Fruit fly (Drosophila melanogaster): ENCODE results near the gene CG9837.

Gene CG9837

DNA sequence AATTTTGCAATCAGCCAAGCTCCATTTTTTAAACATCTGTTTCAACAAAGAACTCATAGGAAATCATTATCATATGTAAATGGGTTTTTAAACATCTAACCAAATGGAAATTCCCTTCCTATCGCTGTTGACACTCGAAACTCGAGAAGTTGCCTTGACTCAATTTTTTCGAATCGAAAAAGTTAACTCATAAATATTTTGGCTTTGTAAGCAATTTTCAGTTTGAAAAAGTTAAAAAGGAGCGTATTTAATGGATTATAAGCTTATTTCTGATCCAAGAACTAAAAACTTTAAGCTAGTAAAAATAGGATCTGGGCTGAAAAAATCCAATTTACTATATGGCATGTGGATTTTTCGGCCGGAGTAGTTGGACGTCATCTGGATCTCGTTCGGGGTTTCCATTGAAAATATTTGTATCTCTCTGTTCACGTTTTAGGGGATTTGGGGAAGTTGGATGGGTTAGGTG lies at the start of gene CG9837:
CG9837 (minus strand) TSS at position 416 of the 466 bp plus-strand sequence.
- TF ChIP-seq noc (tag; optimal IDR thresholded peaks at IDR 0.05) = no peak

DNA sequence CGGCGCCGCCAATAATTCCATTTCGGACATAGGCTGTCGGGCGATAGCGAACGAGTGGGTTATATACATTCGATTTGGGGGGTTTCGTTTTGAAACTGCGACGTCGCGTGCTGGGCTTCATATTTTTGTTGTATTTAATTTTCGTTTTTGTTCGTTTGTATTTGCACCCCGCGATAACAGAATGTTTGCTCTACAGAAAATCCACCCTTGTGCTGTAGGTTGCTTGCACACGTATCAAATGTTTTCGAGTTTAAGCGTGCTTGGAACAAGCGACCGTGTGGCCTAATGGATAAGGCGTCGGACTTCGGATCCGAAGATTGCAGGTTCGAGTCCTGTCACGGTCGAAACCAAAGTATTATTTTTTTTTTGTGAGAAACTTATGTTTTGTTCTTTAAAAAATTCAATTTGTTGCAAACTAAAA lies 49.3 kb upstream of the CG9837 start:
- no peak for TF ChIP-seq noc (tag; optimal IDR thresholded peaks at IDR 0.05)

DNA sequence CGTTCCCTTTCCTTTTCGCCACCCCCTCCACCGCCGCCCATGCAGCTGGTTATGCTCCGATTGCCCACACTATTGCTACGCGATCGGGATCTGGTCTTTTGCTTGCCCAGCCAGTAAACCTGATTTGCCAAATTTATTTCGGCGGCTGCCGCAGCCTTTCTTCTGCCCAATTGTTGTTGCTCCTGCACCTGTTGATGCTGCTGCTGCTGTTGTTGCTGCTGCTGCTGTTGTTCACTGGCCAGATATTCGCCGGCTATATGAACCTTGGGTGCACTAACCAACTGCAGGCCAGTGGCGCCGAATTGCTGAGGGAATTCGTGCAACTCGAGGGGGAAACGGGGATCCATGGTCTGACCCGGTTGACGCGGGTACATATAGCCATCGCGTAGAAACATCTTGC lies 48.8 kb upstream of the CG9837 start:
- TF ChIP-seq noc (tag; optimal IDR thresholded peaks at IDR 0.05) = no peak

DNA sequence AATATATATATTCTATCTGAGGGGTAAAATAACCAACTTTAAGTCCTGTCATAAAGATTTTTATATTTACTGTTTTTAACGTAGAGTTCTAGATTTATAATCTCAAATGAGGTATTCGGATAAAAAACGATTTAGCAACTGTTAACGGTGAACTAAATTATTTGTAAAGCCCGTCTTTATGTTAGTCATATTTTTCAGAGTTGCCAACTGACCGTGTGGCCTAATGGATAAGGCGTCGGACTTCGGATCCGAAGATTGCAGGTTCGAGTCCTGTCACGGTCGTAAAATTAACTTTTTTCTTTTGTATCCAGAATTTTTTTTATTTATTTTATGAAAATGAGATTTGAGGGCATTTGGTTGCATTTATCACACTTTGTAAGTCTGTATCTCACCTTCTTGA lies 48.3 kb upstream of the CG9837 start:
- TF ChIP-seq noc (tag; optimal IDR thresholded peaks at IDR 0.05) = no peak

DNA sequence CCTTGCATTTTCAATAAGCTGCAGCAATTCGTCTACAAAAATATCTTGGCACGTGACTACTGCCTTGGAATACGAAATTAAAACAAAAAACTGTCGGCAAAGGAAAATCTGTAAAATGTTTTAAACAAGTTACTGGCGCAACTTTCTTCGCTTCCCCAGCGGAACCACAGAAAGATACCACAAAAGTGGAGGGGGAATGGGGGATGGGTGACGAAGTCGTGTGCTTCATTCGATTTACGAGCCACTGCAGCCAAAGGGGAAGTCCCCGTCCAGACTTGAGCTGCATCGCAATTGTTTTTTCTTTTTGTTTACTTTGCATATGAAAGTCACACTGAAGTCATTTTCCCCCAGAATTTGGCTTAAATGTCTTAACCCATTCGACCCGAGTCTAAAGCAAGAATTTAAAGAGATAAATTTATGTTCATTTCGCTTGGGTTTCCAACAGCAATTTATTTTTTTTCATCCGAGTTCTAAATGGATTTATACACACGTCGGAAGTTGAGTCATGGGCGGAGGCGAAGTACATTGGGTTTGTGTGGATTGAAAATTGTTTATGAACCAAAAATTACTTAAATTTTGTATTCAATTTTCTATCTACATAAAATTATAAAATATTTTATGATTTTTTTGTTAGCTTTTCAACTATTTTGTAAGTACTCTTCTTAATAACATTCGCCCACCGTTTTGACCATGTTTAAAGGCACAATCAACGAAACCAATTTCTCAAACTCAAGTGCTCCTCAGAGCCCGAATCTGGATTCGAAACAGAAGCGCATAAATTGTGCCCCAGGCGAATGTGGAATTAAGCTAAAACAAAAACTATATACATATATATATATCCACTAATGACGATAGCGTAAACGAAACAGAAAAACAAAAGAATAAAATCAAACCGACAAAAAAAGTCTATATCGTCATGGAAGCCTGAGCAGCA lies 47.0 kb upstream of the CG9837 start:
- TF ChIP-seq noc (tag; optimal IDR thresholded peaks at IDR 0.05) = no peak

DNA sequence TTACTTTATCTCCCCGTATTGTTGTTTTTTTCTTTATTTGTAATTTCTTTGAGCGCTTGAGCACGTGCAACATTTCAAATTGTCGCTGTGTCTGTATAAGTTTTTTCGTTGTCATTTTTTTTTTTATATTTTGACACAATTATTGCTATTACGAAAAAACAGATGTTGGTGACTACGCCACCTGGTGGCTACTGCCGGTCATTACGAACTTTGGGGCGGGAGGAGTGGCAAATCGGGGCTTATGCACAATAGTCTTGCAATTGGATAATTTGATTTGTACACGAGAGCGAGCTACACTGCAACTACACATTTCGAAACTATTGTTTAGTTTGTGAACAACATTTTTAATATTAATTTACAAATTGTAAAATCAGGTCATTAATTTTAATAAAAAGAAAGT lies 45.9 kb upstream of the CG9837 start:
- no peak for TF ChIP-seq noc (tag; optimal IDR thresholded peaks at IDR 0.05)

DNA sequence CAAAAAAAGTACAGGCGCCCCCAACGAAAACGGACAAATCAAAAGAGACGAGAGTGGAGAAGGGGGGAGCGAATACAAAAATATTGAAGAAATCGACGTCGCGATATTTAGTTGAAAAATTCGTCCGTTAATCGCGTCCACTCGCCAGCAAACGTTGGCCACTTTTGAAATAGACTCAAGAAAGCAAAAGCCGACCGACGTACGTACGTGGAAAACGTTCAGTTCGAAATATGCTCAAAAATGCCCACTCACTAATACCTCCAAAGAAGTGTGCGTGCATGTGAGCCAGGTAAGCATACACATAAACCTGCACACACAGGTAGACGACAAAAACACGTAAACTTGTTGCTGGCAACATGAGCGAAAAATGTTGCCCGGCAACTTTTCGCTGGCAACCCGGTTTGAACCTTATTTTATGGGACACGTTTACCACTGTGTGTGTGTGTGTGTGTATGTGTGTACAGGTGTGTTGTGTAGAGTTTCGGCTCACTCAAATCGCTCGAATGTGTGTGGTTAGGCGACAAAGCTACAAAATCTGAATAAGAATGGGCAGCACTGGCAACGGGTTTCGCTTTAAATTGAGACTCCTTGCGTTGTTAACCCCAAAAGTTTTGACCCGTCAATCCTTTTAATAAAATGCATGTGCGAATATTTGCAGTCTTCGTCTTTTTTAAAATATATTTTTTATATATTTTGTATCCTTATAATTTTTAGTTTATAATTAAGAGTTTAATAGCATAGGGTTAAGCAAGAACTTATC lies 44.3 kb upstream of the CG9837 start:
- TF ChIP-seq noc (tag; optimal IDR thresholded peaks at IDR 0.05) = no peak

DNA sequence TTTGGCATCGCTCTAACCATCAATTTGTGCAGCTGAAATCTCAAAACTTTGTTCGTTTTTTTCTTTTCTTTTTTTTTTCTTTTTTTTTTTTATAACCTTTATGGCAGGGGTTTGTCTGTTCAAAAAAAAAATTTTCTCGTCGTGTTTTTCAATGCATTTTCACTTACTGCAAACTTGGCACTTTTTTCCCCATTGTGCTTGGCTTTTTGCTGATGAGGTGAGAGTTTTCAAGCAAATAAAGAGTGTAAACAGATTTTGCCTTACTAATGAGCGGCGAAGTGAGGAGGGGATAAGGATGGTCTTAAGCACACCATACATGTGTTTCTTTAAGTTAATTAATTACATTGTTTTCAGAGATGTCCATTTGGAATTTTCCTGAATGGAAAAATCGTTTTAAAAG lies 42.9 kb upstream of the CG9837 start:
- TF ChIP-seq noc (tag; optimal IDR thresholded peaks at IDR 0.05) = no peak

DNA sequence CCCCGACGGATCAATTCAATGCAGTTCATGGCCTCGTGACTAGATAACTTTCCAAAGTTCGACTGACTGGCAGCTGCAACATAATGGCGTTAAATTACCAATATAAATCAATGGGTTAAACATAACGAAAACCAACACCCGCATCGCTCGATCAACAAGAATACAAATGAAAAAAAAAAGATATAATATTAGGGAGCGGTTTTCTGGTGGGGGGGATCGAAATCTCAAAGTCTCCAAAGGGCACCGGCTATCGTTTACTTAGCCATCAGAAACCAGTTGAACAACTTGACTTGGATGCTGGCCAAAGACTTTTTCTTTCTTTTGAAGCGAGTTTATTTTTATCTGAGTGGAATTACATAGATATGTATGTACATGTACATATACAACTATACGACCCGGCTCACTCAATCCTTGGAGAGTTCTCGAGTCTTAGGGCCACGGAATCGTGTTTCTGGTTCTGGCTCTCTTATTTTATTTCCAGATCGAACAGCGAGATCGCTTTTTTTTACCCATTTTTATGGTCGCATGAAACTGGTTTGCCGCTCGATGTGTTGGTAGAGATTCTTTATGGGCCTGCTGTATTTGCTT lies 41.3 kb upstream of the CG9837 start:
- TF ChIP-seq noc (tag; optimal IDR thresholded peaks at IDR 0.05) = no peak

DNA sequence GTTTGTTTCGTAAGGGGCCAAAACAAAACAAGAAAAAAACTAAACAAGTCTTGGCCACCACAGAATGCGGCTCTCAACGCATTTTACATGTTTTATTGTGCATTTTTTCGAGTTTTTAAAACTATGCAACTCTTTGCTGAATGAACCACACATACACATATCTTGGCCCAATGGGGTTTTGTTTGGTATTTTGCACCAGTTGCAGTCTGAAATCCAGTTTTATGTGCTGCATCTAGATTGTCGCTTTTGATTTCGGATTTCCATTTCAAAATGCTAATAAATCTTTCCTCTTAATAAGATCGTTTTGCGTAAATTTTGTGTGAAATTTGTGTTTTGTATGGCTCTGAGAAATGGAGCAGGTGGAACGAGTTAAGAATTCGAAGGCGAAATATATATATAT lies 40.3 kb upstream of the CG9837 start:
- no peak for TF ChIP-seq noc (tag; optimal IDR thresholded peaks at IDR 0.05)

DNA sequence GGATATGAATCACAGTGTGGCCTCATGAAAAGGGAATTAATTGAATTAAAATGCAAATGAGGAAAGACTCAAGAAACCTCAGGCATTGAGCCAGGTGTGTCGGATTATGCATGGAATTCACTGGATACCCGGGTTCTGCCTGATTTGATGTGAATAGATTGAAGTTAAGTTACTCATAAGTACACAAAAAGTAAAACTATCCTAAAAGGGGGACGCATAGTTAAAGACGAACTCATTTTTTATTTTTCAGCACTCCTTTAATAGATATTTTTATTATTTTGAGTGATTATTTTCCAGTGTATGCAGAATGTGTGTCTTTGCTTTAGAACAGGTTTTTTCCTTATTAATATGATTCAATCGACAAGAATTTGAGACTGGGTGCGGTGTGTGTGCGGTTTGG lies 39.8 kb upstream of the CG9837 start:
- no peak for TF ChIP-seq noc (tag; optimal IDR thresholded peaks at IDR 0.05)

DNA sequence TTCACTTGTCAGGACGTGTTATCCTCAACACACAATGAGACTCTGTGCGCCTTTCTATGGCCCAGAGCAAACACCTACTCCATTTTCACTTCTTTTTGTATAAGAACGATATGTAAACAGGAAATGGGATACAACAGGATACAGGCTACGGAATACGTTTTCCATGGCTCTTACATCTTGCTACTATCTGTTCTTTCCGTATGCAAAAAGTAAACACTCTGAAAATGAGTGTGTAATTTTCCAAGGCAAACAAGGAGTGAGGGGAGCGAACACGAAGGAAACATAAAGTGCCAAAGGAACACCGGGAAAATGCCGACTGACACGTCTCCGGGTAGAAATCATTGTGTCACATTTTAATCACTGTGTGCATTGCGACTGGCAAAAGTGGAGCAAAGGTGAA lies 37.2 kb upstream of the CG9837 start:
- TF ChIP-seq noc (tag; optimal IDR thresholded peaks at IDR 0.05) = no peak

DNA sequence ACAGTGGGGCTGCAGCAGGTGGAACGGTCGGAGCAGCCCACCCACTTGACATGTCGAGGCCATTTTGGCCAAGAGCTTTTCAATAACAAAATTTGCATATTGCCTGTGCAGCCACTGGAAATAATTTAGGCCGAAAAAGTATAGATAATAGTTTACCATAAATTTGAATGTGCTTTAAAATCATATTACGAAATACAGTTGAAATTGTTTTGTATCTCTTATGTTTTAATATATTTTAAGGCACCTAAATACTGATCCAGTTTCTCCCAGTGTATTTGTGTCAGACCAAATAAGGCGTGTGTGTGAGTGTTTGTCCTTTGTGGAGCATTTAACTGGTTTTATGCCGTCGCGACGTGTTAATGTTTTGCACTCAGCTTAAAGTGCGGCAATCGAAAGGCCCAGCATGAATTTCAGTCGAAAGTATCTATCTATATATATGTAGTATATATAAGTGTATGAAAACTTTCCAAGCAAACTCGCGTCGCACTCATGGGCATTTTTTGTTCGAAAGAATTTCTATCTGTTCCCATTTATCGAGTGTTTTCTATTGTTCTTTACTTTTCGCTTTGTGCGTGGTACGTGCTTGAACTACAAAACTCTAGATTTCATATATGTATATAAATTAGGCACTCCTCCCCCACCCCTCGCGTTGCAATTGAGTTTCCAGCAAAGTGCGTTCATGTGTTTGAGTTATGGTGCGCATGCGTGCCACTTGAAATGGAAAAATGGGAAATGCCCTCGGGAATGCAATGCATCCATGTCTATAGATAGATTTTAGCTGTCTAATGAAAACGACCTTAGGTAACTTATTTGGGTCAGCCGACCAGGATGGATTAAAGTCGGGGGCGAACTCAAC lies 36.2 kb upstream of the CG9837 start:
- TF ChIP-seq noc (tag; optimal IDR thresholded peaks at IDR 0.05) = no peak

DNA sequence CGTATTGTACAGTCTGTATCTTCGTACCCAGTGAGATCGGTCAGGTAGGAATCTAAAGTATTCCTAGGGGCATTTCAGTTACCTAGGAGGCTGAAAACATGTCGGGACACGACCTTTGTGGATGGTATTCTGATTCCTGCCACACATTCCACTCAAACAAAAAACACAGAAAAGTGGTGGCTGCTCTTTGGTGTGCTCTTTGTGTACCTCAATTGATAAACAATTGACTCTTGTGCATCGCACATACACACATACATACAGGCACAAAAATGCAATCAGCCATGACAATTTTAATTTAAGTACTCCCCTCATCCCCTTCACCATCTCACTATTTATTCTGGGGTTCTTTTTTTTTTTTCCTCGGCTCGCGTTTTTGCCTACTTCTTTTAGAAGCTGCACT lies 34.8 kb upstream of the CG9837 start:
- no peak for TF ChIP-seq noc (tag; optimal IDR thresholded peaks at IDR 0.05)

DNA sequence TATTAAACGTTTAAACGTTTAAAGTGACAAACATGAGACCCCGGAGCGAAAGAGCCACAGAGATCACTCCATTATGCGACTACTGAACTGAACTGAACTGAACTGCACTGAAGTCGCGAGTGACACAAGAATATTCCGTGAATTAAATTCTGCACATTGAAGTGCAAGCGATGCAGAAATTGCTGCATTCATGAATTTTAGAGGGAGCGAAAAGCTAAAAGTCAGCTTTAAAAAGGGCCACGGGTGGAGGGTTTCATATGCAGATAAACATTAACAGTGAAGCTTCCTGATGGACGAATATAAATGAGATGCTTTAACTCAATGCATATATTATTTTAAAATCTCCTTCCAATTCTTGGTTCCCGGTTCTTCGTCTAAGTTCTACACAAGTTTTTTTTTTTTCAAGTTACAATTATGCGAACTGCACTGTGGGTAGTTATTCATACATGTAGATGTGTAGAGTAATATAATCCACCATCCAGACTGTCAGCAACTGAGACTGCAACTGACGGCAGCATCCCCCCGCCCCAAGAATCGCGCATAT lies 33.8 kb upstream of the CG9837 start:
- no peak for TF ChIP-seq noc (tag; optimal IDR thresholded peaks at IDR 0.05)
